Fruit fly (Drosophila melanogaster) whole organism, adult: ENCODE data around the gene CG31523.
A peak's percentile ranks its signal among the peaks of the same experiment; 100 is the strongest.

Experiments used
- CG11617 ChIP-seq: fragments of 200-800 bp; sonication (Bioruptor generic); optimal IDR thresholded peaks from 2 replicates; lab custom pipeline; 2017; ENCODE audit warnings: mild to moderate bottlenecking, missing biosample characterization, missing genetic modification reagents, missing genetic modification characterization
- CG12768 ChIP-seq: fragments of 200-800 bp; sonication (Bioruptor generic); optimal IDR thresholded peaks from 2 replicates; lab custom pipeline; 2017; ENCODE audit warnings: missing biosample characterization, missing genetic modification characterization, mild to moderate bottlenecking, moderate library complexity, missing genetic modification reagents
- CG14711 ChIP-seq: fragments of 200-800 bp; sonication (Bioruptor generic); optimal IDR thresholded peaks from 2 replicates; lab custom pipeline; 2018; ENCODE audit warnings: missing biosample characterization, mild to moderate bottlenecking, missing genetic modification characterization, moderate library complexity
- CG1620 ChIP-seq: fragments of 200-800 bp; sonication (Bioruptor generic); optimal IDR thresholded peaks from 2 replicates; lab custom pipeline; 2016; ENCODE audit warnings: missing biosample characterization, missing genetic modification characterization
- CG33017 ChIP-seq: fragments of 200-800 bp; sonication (Bioruptor generic); optimal IDR thresholded peaks from 2 replicates; lab custom pipeline; 2018; ENCODE audit warnings: missing biosample characterization, mild to moderate bottlenecking, missing genetic modification characterization, moderate library complexity
- CG5204 ChIP-seq: fragments of 200-800 bp; sonication (Bioruptor generic); optimal IDR thresholded peaks from 2 replicates; lab custom pipeline; 2016; ENCODE audit warnings: missing biosample characterization, missing genetic modification characterization
- CG7045 ChIP-seq: fragments of 200-800 bp; sonication (Bioruptor generic); optimal IDR thresholded peaks from 2 replicates; lab custom pipeline; 2017; ENCODE audit warnings: missing biosample characterization, mild to moderate bottlenecking, missing genetic modification characterization
- CG7101 ChIP-seq: fragments of 200-800 bp; sonication (Bioruptor generic); optimal IDR thresholded peaks from 2 replicates; lab custom pipeline; 2018; ENCODE audit warnings: missing biosample characterization, mild to moderate bottlenecking, missing genetic modification characterization, moderate library complexity
- Clk ChIP-seq: fragments of 200-800 bp; sonication (Bioruptor generic); optimal IDR thresholded peaks from 2 replicates; lab custom pipeline; 2017; ENCODE audit warnings: missing biosample characterization, missing genetic modification characterization
- Crg-1 ChIP-seq: fragments of 200-800 bp; sonication (Bioruptor generic); optimal IDR thresholded peaks from 2 replicates; lab custom pipeline; 2016; ENCODE audit warnings: missing biosample characterization, missing genetic modification characterization
- Hr96 ChIP-seq: fragments of 200-800 bp; sonication (Bioruptor generic); optimal IDR thresholded peaks from 2 replicates; lab custom pipeline; 2016; ENCODE audit warnings: missing biosample characterization, missing genetic modification characterization
- Mnt ChIP-seq: fragments of 200-800 bp; sonication (Bioruptor generic); optimal IDR thresholded peaks from 2 replicates; lab custom pipeline; 2016; ENCODE audit warnings: missing biosample characterization, mild to moderate bottlenecking, missing genetic modification characterization
- bab1 ChIP-seq: fragments of 200-800 bp; sonication (Bioruptor generic); optimal IDR thresholded peaks from 3 replicates; lab custom pipeline; 2019; ENCODE audit warnings: missing biosample characterization, mild to moderate bottlenecking, missing genetic modification characterization, moderate library complexity
- cic ChIP-seq: fragments of 200-800 bp; sonication (Bioruptor generic); optimal IDR thresholded peaks from 2 replicates; lab custom pipeline; 2017; ENCODE audit warnings: missing biosample characterization, mild to moderate bottlenecking, missing genetic modification characterization, moderate library complexity
- cnc ChIP-seq, 2 experiments: fragments of >200 bp; optimal IDR thresholded peaks; 2 replicates each; lab custom pipeline; 2017
- kay ChIP-seq: fragments of 200-800 bp; sonication (Bioruptor generic); peaks from one replicate; lab custom pipeline; 2016; ENCODE audit warnings: missing biosample characterization, missing genetic modification characterization, borderline replicate concordance
- ovo ChIP-seq: fragments of 200-800 bp; sonication (Bioruptor generic); optimal IDR thresholded peaks from 2 replicates; lab custom pipeline; 2016; ENCODE audit warnings: missing biosample characterization, missing genetic modification characterization
- pad ChIP-seq: fragments of 200-800 bp; sonication (Bioruptor generic); optimal IDR thresholded peaks from 3 replicates; lab custom pipeline; 2017; ENCODE audit warnings: missing biosample characterization, missing genetic modification characterization, mild to moderate bottlenecking, moderate library complexity, missing genetic modification reagents
- tj ChIP-seq: fragments of 200-800 bp; sonication (Bioruptor generic); optimal IDR thresholded peaks from 3 replicates; lab custom pipeline; 2017; ENCODE audit warnings: missing biosample characterization, mild to moderate bottlenecking, missing genetic modification characterization, moderate library complexity
- toe ChIP-seq: fragments of 200-800 bp; sonication (Bioruptor generic); optimal IDR thresholded peaks from 2 replicates; lab custom pipeline; 2016; ENCODE audit warnings: missing biosample characterization, missing genetic modification characterization

CG31523 gene

dm6 chr3R:4470695-4471046, 8.3 kb downstream of the CG31523 start:
- no peak for TF ChIP-seq kay (GFP tag; lab: Kevin White, UChicago)

- peak; percentile 26 for TF ChIP-seq ovo (GFP tag; lab: Kevin White, UChicago)
- peak; percentile 1 for TF ChIP-seq CG5204 (GFP tag; lab: Kevin White, UChicago)
- TF ChIP-seq pad (GFP tag; lab: Kevin White, UChicago), result no peak
- TF ChIP-seq CG12768 (GFP tag; lab: Kevin White, UChicago), result peak; percentile 16
- no peak for TF ChIP-seq tj
- TF ChIP-seq kay (GFP tag; lab: Kevin White, UChicago), result no peak
- TF ChIP-seq Crg-1, result no peak
Observed at dm6 chr3R:4468926-4469325, 10.1 kb downstream of the CG31523 start.

dm6 chr3R:4466894-4467293, 12.1 kb downstream of the CG31523 start:
- TF ChIP-seq Crg-1, result no peak
- TF ChIP-seq Hr96 (GFP tag; lab: Kevin White, UChicago), result no peak
- TF ChIP-seq CG33017 (tag; lab: Kevin White, UChicago), result no peak

- TF ChIP-seq CG14711 (tag; lab: Kevin White, UChicago), result no peak
- TF ChIP-seq CG11617 (GFP tag; lab: Kevin White, UChicago), result no peak
- TF ChIP-seq toe (GFP tag; lab: Kevin White, UChicago), result no peak
- no peak for TF ChIP-seq CG5204 (GFP tag; lab: Kevin White, UChicago)
- TF ChIP-seq CG1620 (GFP tag; lab: Kevin White, UChicago), result no peak
- TF ChIP-seq tj, result no peak
- no peak for TF ChIP-seq ovo (GFP tag; lab: Kevin White, UChicago)
- no peak for TF ChIP-seq Crg-1
- no peak for TF ChIP-seq cic
Observed at dm6 chr3R:4462783-4463182, 16.2 kb downstream of the CG31523 start, which contains the start of gene CG31522. TSS of gene CG31522 (minus strand) at chr3R:4462883.

- TF ChIP-seq CG1620 (GFP tag; lab: Kevin White, UChicago) (no peak), CG12768 (GFP tag; lab: Kevin White, UChicago) (no peak), kay (GFP tag; lab: Kevin White, UChicago) (no peak), CG7101 (tag; lab: Kevin White, UChicago) (no peak), ovo (GFP tag; lab: Kevin White, UChicago) (no peak)
Observed at dm6 chr3R:4458272-4458671, 20.7 kb downstream of the CG31523 start.

dm6 chr3R:4457625-4458024, 21.4 kb downstream of the CG31523 start:
- TF ChIP-seq CG33017 (tag; lab: Kevin White, UChicago) (no peak), bab1 (GFP tag; lab: Kevin White, UChicago) (no peak), Clk (no peak), CG14711 (tag; lab: Kevin White, UChicago) (no peak)

dm6 chr3R:4453213-4453956, 25.6 kb downstream of the CG31523 start:
- no peak for TF ChIP-seq CG11617 (GFP tag; lab: Kevin White, UChicago)
- no peak for TF ChIP-seq kay (GFP tag; lab: Kevin White, UChicago)
- TF ChIP-seq cnc (optimal IDR thresholded peaks at IDR 0.05; lab: Kevin White, UChicago), result no peak
- TF ChIP-seq Crg-1, result peak; percentile 17
- TF ChIP-seq toe (GFP tag; lab: Kevin White, UChicago), result no peak
- TF ChIP-seq CG7101 (tag; lab: Kevin White, UChicago), result no peak
- TF ChIP-seq CG7045 (GFP tag; lab: Kevin White, UChicago), result no peak
- peak; percentile 4 for TF ChIP-seq bab1 (GFP tag; lab: Kevin White, UChicago)
- no peak for TF ChIP-seq cic
- no peak for TF ChIP-seq CG1620 (GFP tag; lab: Kevin White, UChicago)
- peak; percentile 16 for TF ChIP-seq Hr96 (GFP tag; lab: Kevin White, UChicago)
- no peak for TF ChIP-seq CG33017 (tag; lab: Kevin White, UChicago)
- peak; percentile 33 for TF ChIP-seq Clk
- TF ChIP-seq Mnt (GFP tag; lab: Kevin White, UChicago), result peak; percentile 57
- no peak for TF ChIP-seq CG5204 (GFP tag; lab: Kevin White, UChicago)
- TF ChIP-seq tj, result peak; percentile 29
- TF ChIP-seq pad (GFP tag; lab: Kevin White, UChicago), result peak; percentile 87
- peak; percentile 93 for TF ChIP-seq CG14711 (tag; lab: Kevin White, UChicago)
- TF ChIP-seq CG12768 (GFP tag; lab: Kevin White, UChicago), result peak; percentile 19
- no peak for TF ChIP-seq ovo (GFP tag; lab: Kevin White, UChicago)
